Worm (Caenorhabditis elegans): ENCODE measurements around the gene cal-4.

cal-4 gene

DNA sequence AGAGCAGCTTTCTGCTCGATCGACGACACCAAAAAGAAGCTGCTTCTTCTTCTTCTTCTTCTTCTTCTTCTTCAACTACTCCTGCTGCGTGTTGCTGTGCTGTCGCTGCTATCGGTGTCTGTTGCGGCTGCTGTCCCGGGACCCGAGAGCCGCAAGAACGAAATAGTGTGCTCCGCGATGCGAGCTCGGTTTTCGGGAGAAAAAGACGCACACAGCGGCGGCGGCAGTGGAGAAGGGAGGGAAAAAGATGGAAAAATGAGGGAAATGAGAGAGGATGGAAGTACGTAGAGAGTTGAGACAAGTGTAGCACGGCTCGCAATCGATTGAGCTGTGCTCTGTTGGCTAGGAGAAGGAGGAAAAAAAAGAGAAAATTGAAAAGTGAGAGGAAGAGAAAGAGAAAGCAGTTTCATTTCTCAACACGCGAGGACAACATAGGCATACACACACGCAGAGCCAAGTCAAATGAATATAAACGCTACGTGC lies 17.4 kb upstream of the cal-4 start (continued):
- TF ChIP-seq zip-4 (GFP tag; optimal IDR thresholded peaks at IDR 0.05) (no peak), mef-2 (tag; optimal IDR thresholded peaks at IDR 0.05) (peak; percentile 60), ztf-11 (tag; optimal IDR thresholded peaks at IDR 0.05) (peak in 1 of 2 experiments; percentile 34), nhr-20 (tag; optimal IDR thresholded peaks at IDR 0.05) (peak; percentile 59), ama-1 (optimal IDR thresholded peaks at IDR 0.05) (peak; percentile 25), ceh-90 (tag; optimal IDR thresholded peaks at IDR 0.05) (no peak), mep-1 (tag; optimal IDR thresholded peaks at IDR 0.05) (peak; percentile 70), nhr-77 (tag; optimal IDR thresholded peaks at IDR 0.05) (peak; percentile 26), ceh-88 (GFP tag; IDR thresholded peaks at IDR 0.05) (0 out of 2 replicates have a peak, but pooled peaks have one; percentile 21), nhr-47 (tag; optimal IDR thresholded peaks at IDR 0.05) (peak; percentile 73), aly-2 (tag; optimal IDR thresholded peaks at IDR 0.05) (no peak), fkh-4 (tag; optimal IDR thresholded peaks at IDR 0.05; ENCODE audit: borderline replicate concordance) (no peak), pqm-1 (tag; optimal IDR thresholded peaks at IDR 0.05) (no peak), C16A3.4 (tag; optimal IDR thresholded peaks at IDR 0.05) (peak; percentile 16), efl-1 (optimal IDR thresholded peaks at IDR 0.05) (peak; percentile 41 to 44), efl-1 (GFP tag; optimal IDR thresholded peaks at IDR 0.05 in 1 of 2) (peak; percentile 12 to 23), C04F5.9 (tag; optimal IDR thresholded peaks at IDR 0.05) (no peak), egl-27 (tag; optimal IDR thresholded peaks at IDR 0.05) (no peak), nhr-85 (tag) (no peak), ceh-82 (tag; optimal IDR thresholded peaks at IDR 0.05) (peak in 2 of 3 experiments; percentile 18 to 74), nhr-28 (tag; optimal IDR thresholded peaks at IDR 0.05) (no peak), jun-1 (tag; optimal IDR thresholded peaks at IDR 0.05) (peak; percentile 62), unc-98 (GFP tag; IDR thresholded peaks at IDR 0.05) (no peak), unc-30 (tag; optimal IDR thresholded peaks at IDR 0.05) (no peak), sup-37 (GFP tag; optimal IDR thresholded peaks at IDR 0.05) (no peak), C34B4.2 (tag; optimal IDR thresholded peaks at IDR 0.05) (no peak), elt-2 (tag; optimal IDR thresholded peaks at IDR 0.05) (no peak), sox-4 (tag; optimal IDR thresholded peaks at IDR 0.05) (no peak), ets-5 (GFP tag; IDR thresholded peaks at IDR 0.05) (no peak), lin-35 (GFP tag; optimal IDR thresholded peaks at IDR 0.05) (peak; percentile 30 to 35), fos-1 (tag; optimal IDR thresholded peaks at IDR 0.05) (peak; percentile 59), lin-13 (GFP tag; optimal IDR thresholded peaks at IDR 0.05) (peak; percentile 33), nhr-71 (tag; optimal IDR thresholded peaks at IDR 0.05) (peak; percentile 88), sptf-1 (tag; optimal IDR thresholded peaks at IDR 0.05) (no peak), ztf-4 (tag; optimal IDR thresholded peaks at IDR 0.05) (peak; percentile 39), nhr-11 (tag; optimal IDR thresholded peaks at IDR 0.05) (no peak), hlh-4 (tag; optimal IDR thresholded peaks at IDR 0.05) (no peak), mab-9 (GFP tag; IDR thresholded peaks at IDR 0.05) (no peak), alr-1 (tag; optimal IDR thresholded peaks at IDR 0.05; ENCODE audit: borderline replicate concordance) (no peak), blmp-1 (tag; optimal IDR thresholded peaks at IDR 0.05) (no peak), lin-15B (tag; optimal IDR thresholded peaks at IDR 0.05) (no peak), nhr-84 (tag; optimal IDR thresholded peaks at IDR 0.05) (no peak), zag-1 (tag; optimal IDR thresholded peaks at IDR 0.05) (peak; percentile 55), ces-1 (GFP tag; optimal IDR thresholded peaks at IDR 0.05) (no peak), isw-1 (GFP tag; IDR thresholded peaks at IDR 0.05) (peak; percentile 43), lin-39 (tag; optimal IDR thresholded peaks at IDR 0.05) (no peak), swsn-7 (tag; optimal IDR thresholded peaks at IDR 0.05) (peak; percentile 69), unc-62 (GFP tag; optimal IDR thresholded peaks at IDR 0.05) (no peak), F16B12.6 (tag; optimal IDR thresholded peaks at IDR 0.05) (peak; percentile 23), rnt-1 (tag; optimal IDR thresholded peaks at IDR 0.05) (peak; percentile 35), unc-130 (tag; optimal IDR thresholded peaks at IDR 0.05) (no peak), efl-3 (GFP tag; optimal IDR thresholded peaks at IDR 0.05) (no peak), fkh-8 (tag; optimal IDR thresholded peaks at IDR 0.05) (peak; percentile 91), lir-3 (tag; optimal IDR thresholded peaks at IDR 0.05; ENCODE audit: poor library complexity) (peak; percentile 14), fkh-10 (GFP tag; optimal IDR thresholded peaks at IDR 0.05) (peak; percentile 95)
